Worm (Caenorhabditis elegans): Measurements from ENCODE around the gene H40L08.7.

ce11 chrX:15039029-15039695 is 38.4 kb downstream of the H40L08.7 start:
- TF ChIP-seq pha-4 (tag; optimal IDR thresholded peaks at IDR 0.05) = no peak
- no peak for TF ChIP-seq ztf-11 (tag; optimal IDR thresholded peaks at IDR 0.05)
- no peak for TF ChIP-seq lin-13 (tag; optimal IDR thresholded peaks at IDR 0.05)
- no peak for TF ChIP-seq mls-2 (tag; optimal IDR thresholded peaks at IDR 0.05)
- no peak for TF ChIP-seq unc-39 (tag; optimal IDR thresholded peaks at IDR 0.05)
- TF ChIP-seq nhr-237 (tag; optimal IDR thresholded peaks at IDR 0.05) = no peak
- TF ChIP-seq sptf-1 (tag; optimal IDR thresholded peaks at IDR 0.05) = no peak
